Worm (Caenorhabditis elegans) whole organism, young adult: ENCODE data around the gene K05D4.9.

Experiments used
- B0019.2 ChIP-seq: fragments of 200-800 bp; sonication (Bioruptor generic); conservative IDR thresholded peaks from 2 replicates; pipeline ENCODE4 v1.3.6; 2022; ENCODE audit warnings: missing genetic modification reagents, missing genetic modification characterization, missing compliant biosample characterization
- F10E7.11 ChIP-seq: sonication (generic microtip); optimal IDR thresholded peaks from 2 replicates; lab custom pipeline; 2017; ENCODE audit warnings: mild to moderate bottlenecking, missing genetic modification characterization, moderate library complexity, missing compliant biosample characterization
- F33H1.4 ChIP-seq: fragments of 200-800 bp; sonication (Bioruptor generic); IDR thresholded peaks from 2 replicates; pipeline ENCODE4 v1.3.6; 2022; ENCODE audit warnings: missing genetic modification reagents, missing genetic modification characterization, missing compliant biosample characterization
- F39B2.1 ChIP-seq: fragments of 200-800 bp; sonication (Bioruptor generic); IDR thresholded peaks from 2 replicates; pipeline ENCODE4 v1.3.6; 2022; ENCODE audit warnings: missing genetic modification reagents, missing genetic modification characterization, missing compliant biosample characterization
- F52B5.7 ChIP-seq: sonication (generic microtip); optimal IDR thresholded peaks from 2 replicates; lab custom pipeline; 2016; ENCODE audit warnings: mild to moderate bottlenecking, missing genetic modification characterization, missing compliant biosample characterization
- Y53G8AR.9 ChIP-seq: fragments of 200-800 bp; sonication (Bioruptor generic); conservative IDR thresholded peaks from 2 replicates; pipeline ENCODE4 v1.3.6; 2022; ENCODE audit warnings: missing genetic modification reagents, missing genetic modification characterization, missing compliant biosample characterization
- Y79H2A.3 ChIP-seq: fragments of 200-800 bp; sonication (Bioruptor generic); conservative IDR thresholded peaks from 2 replicates; pipeline ENCODE4 v1.3.6; 2022; ENCODE audit warnings: missing genetic modification reagents, missing genetic modification characterization, missing compliant biosample characterization
- Y95B8A.8 ChIP-seq: fragments of 200-800 bp; sonication (Bioruptor generic); IDR thresholded peaks from 2 replicates; pipeline ENCODE4 v1.3.6; 2022; ENCODE audit warnings: missing genetic modification reagents, missing genetic modification characterization, missing compliant biosample characterization
- attf-6 ChIP-seq: fragments of 200-800 bp; sonication (Bioruptor generic); IDR thresholded peaks from 2 replicates; pipeline ENCODE4 v1.3.6; 2022; ENCODE audit warnings: missing genetic modification reagents, missing genetic modification characterization, missing compliant biosample characterization
- cebp-1 ChIP-seq, 2 experiments: fragments of 200-800 bp in 1 of 2; sonication (Bioruptor generic) in 1 of 2; sonication (generic microtip) in 1 of 2; IDR thresholded peaks in 1 of 2; optimal IDR thresholded peaks in 1 of 2; 2 replicates each; pipeline versions ENCODE4 v1.3.6 to Lab custom; 2017 to 2022; ENCODE audit warnings: missing compliant biosample characterization in 2 of 2, missing genetic modification characterization in 2 of 2, mild to moderate bottlenecking in 1 of 2, missing genetic modification reagents in 1 of 2, moderate library complexity in 1 of 2
- ceh-58 ChIP-seq: fragments of 200-800 bp; sonication (Bioruptor generic); IDR thresholded peaks from 2 replicates; pipeline ENCODE4 v1.3.6; 2022; ENCODE audit warnings: missing genetic modification characterization, missing compliant biosample characterization
- ceh-79 ChIP-seq: sonication (generic microtip); optimal IDR thresholded peaks from 2 replicates; lab custom pipeline; 2017; ENCODE audit warnings: mild to moderate bottlenecking, missing genetic modification characterization, missing compliant biosample characterization
- dpl-1 ChIP-seq: fragments of 150-350 bp; optimal IDR thresholded peaks from 2 replicates; lab custom pipeline; 2014; ENCODE audit warnings: missing biosample characterization, missing genetic modification reagents, missing genetic modification characterization
- ekl-4 ChIP-seq: fragments of 200-800 bp; sonication (Bioruptor generic); IDR thresholded peaks from 2 replicates; pipeline ENCODE4 v1.3.6; 2022; ENCODE audit warnings: missing genetic modification reagents, missing genetic modification characterization, missing compliant biosample characterization
- him-1 ChIP-seq: sonication (generic microtip); optimal IDR thresholded peaks from 2 replicates; lab custom pipeline; 2016; ENCODE audit warnings: missing genotype, missing genetic modification reagents, missing genetic modification characterization, missing compliant biosample characterization
- hlh-26 ChIP-seq: fragments of 200-800 bp; sonication (Bioruptor generic); conservative IDR thresholded peaks from 2 replicates; pipeline ENCODE4 v1.3.6; 2022; ENCODE audit warnings: missing genetic modification reagents, missing genetic modification characterization, missing compliant biosample characterization
- hmg-20 ChIP-seq: fragments of 200-800 bp; sonication (Bioruptor generic); IDR thresholded peaks from 2 replicates; pipeline ENCODE4 v1.3.6; 2022; ENCODE audit warnings: missing genetic modification reagents, missing genetic modification characterization, missing compliant biosample characterization
- lag-1 ChIP-seq: fragments of 200-800 bp; sonication (Bioruptor generic); IDR thresholded peaks from 2 replicates; pipeline ENCODE4 v1.3.6; 2022; ENCODE audit warnings: missing genetic modification reagents, missing genetic modification characterization, missing compliant biosample characterization
- lin-54 ChIP-seq: fragments of 200-800 bp; sonication (Bioruptor generic); optimal IDR thresholded peaks from 2 replicates; lab custom pipeline; 2018; ENCODE audit warnings: mild to moderate bottlenecking, missing genetic modification characterization, missing compliant biosample characterization
- lir-1 ChIP-seq: fragments of 200-800 bp; sonication (Bioruptor generic); conservative IDR thresholded peaks from 2 replicates; pipeline ENCODE4 v1.3.6; 2022; ENCODE audit warnings: missing genetic modification reagents, missing genetic modification characterization, missing compliant biosample characterization
- lsy-27 ChIP-seq: sonication (generic microtip); optimal IDR thresholded peaks from 2 replicates; lab custom pipeline; 2017; ENCODE audit warnings: missing genetic modification characterization, mild to moderate bottlenecking, missing compliant biosample characterization, antibody characterized with exemption, missing genotype, borderline replicate concordance; ENCODE audit not compliant: insufficient read depth
- madf-10 ChIP-seq: sonication (generic microtip); optimal IDR thresholded peaks from 2 replicates; lab custom pipeline; 2016; ENCODE audit warnings: mild to moderate bottlenecking, missing genetic modification characterization, missing compliant biosample characterization
- mel-28 ChIP-seq: sonication (generic microtip); optimal IDR thresholded peaks from 2 replicates; lab custom pipeline; 2016; ENCODE audit warnings: borderline replicate concordance, mild to moderate bottlenecking, missing genetic modification characterization, missing compliant biosample characterization
- mes-4 ChIP-seq: sonication (generic microtip); optimal IDR thresholded peaks from 2 replicates; lab custom pipeline; 2016; ENCODE audit warnings: missing genotype, missing genetic modification characterization, missing compliant biosample characterization
- nhr-179 ChIP-seq: sonication (generic microtip); optimal IDR thresholded peaks from 2 replicates; lab custom pipeline; 2016; ENCODE audit warnings: mild to moderate bottlenecking, missing genetic modification characterization, missing compliant biosample characterization
- nhr-90 ChIP-seq: sonication (generic microtip); optimal IDR thresholded peaks from 2 replicates; lab custom pipeline; 2016; ENCODE audit warnings: missing genotype, mild to moderate bottlenecking, missing genetic modification characterization, missing compliant biosample characterization
- sdz-38 ChIP-seq: sonication (generic microtip); optimal IDR thresholded peaks from 2 replicates; lab custom pipeline; 2016; ENCODE audit warnings: missing genotype, missing genetic modification characterization, missing compliant biosample characterization
- snpc-1.3 ChIP-seq: sonication (generic microtip); optimal IDR thresholded peaks from 2 replicates; lab custom pipeline; 2017; ENCODE audit warnings: missing genetic modification characterization, mild to moderate bottlenecking, missing compliant biosample characterization, antibody characterized with exemption, moderate library complexity, missing genotype, missing genetic modification reagents; ENCODE audit not compliant: insufficient read depth
- tbx-9 ChIP-seq: sonication (generic microtip); optimal IDR thresholded peaks from 2 replicates; lab custom pipeline; 2016; ENCODE audit warnings: borderline replicate concordance, missing genetic modification characterization, inconsistent platforms, missing compliant biosample characterization
- zfh-2 ChIP-seq: fragments of 200-800 bp; sonication (Bioruptor generic); conservative IDR thresholded peaks from 2 replicates; pipeline ENCODE4 v1.3.6; 2022; ENCODE audit warnings: missing genetic modification reagents, missing genetic modification characterization, missing compliant biosample characterization

The K05D4.9 gene

DNA sequence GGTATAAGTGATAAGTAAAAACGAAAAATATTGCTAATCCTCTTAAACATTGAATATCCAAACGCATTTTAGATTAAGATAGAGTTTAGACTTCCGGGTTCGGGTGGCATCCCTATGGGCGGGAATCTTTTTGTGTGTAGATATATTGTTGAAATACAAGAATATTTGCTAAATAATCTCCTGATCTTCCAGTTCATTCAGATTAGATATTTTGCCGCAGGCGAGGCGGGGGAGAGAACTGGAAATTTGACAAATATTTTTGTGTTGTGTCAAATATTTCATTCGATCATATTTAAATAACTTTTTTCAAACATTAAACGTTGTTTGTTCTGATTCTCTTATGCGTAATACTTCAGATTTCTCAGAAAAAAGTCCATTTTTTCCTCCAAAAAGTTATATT lies 38.2 kb upstream of the K05D4.9 start, which contains the start of gene oac-15:
oac-15 (minus strand) TSS at position 101 of the 400 bp plus-strand sequence.
- no peak for TF ChIP-seq lsy-27
- TF ChIP-seq hlh-26 = no peak
- no peak for TF ChIP-seq lir-1 (GFP tag; lab: Robert Waterston, UW)
- TF ChIP-seq dpl-1 (GFP tag; lab: Kevin White, UChicago) = no peak
- TF ChIP-seq hmg-20 (GFP tag; lab: Robert Waterston, UW) = no peak
- no peak for TF ChIP-seq ceh-58 (GFP tag; lab: Robert Waterston, UW)
- TF ChIP-seq nhr-179 = no peak

DNA sequence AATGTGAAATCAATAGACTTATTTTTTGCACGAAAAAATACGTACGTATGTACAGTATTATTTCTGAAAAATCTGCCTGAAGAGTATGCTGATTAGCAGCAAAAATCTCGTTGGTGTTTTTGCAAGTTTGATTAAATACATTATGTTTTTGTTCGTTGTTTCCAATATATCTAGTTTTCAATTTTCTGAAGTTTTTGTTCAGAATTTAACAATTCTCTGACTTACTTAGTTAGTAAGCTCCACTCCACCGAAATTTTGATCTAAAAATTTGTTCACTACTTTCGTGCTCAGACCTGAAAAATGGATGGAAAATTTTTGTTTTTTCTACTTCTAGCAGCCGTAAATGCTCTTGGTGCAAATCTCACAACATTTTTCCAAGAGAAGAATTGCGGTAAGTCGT lies 33.3 kb upstream of the K05D4.9 start, which contains the start of gene irld-26:
irld-26 (plus strand) TSS at position 301 of the 400 bp plus-strand sequence.
- TF ChIP-seq madf-10 (tag; lab: Kevin White, UChicago) (no peak), Y95B8A.8 (no peak), mel-28 (no peak), F33H1.4 (GFP tag; lab: Robert Waterston, UW) (no peak), F10E7.11 (tag; lab: Kevin White, UChicago) (no peak), lsy-27 (no peak), lin-54 (GFP tag; lab: Kevin White, UChicago) (no peak), F39B2.1 (GFP tag; lab: Robert Waterston, UW) (no peak), attf-6 (GFP tag; lab: Robert Waterston, UW) (no peak), Y79H2A.3 (GFP tag; lab: Robert Waterston, UW) (no peak), lag-1 (no peak), B0019.2 (no peak), cebp-1 (GFP tag; IDR thresholded peaks at IDR 0.05; lab: Robert Waterston, UW) (no peak), cebp-1 (tag; optimal IDR thresholded peaks at IDR 0.05; lab: Kevin White, UChicago) (no peak)

DNA sequence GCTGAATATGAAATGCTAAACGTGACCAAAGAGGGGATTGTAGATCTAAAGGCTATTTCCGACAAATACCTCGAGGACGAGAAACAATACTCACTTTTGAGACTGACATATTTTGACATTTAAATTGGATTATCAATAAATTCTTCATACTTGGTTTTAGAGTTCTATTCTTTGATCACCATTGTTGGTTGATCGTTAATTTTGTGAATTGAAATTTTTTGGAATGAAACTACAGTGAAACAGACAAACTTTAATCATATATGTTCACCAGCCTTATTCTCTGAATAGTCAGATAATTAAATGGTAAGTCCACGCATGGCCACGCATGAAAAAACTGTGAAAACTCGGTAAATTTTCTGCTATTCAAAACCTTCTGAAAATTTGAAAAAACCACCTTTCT lies 31.0 kb upstream of the K05D4.9 start, which contains the start of gene F11A5.18:
F11A5.18 (plus strand) TSS at position 301 of the 400 bp plus-strand sequence.
- TF ChIP-seq zfh-2 (GFP tag; lab: Robert Waterston, UW) (no peak), nhr-90 (no peak), ceh-58 (GFP tag; lab: Robert Waterston, UW) (no peak), lir-1 (GFP tag; lab: Robert Waterston, UW) (no peak)

DNA sequence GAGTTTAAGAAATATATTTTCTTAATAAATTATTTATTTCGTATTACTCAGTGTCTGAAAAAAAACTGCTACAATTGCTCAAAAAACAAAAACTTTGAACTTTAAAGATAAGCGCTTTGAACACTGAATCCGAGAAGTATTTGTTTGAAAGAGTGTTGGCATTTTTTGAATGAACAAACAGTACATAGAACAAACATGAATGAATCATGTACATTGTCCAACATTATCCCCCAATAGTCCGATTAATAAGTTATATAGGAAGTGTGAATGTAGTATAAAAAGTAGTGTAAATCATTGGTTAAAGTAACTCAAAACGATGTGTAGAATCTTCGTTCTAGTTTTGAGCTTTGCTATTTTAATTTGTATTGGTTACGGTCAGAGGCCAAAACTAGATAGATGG lies 30.1 kb upstream of the K05D4.9 start, which contains the start of gene F11A5.17:
F11A5.17 (plus strand) TSS at position 301 of the 400 bp plus-strand sequence.
- TF ChIP-seq Y53G8AR.9 (GFP tag; lab: Robert Waterston, UW) (no peak), snpc-1.3 (no peak), ceh-79 (tag; lab: Kevin White, UChicago) (no peak), him-1 (tag; lab: Kevin White, UChicago) (no peak), sdz-38 (tag; lab: Kevin White, UChicago) (no peak), ekl-4 (no peak), mes-4 (tag; lab: Kevin White, UChicago) (no peak), tbx-9 (tag; lab: Kevin White, UChicago) (no peak)

DNA sequence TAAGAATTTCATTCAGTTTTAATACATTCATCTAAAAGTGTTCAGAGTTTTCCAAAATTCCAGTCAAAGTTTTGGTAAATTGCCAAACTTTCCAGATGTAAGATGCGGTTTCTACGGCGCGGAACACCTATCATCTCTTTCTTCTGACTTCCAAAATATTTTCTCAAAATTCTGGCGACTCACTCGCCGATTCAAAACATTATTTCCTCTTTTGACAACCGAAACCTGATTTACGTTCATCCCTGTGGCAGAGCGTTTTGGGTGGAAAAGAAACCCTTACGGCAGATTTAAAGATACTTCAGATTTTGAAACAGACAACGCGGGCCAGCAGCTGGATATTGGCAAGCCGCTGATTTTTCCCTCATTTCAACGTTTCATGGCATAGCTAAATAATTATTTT lies 26.4 kb upstream of the K05D4.9 start, which contains the start of gene F11A5.5:
F11A5.5 (plus strand) TSS at position 301 of the 400 bp plus-strand sequence.
- TF ChIP-seq F52B5.7 (tag; lab: Kevin White, UChicago) = no peak
